Worm (Caenorhabditis elegans): ENCODE measurements around the gene F41B5.12.

The F41B5.12 gene

ce11 chrV:2228781-2229180 is 32.0 kb upstream of the F41B5.12 start, which contains the start of gene nhr-126:
TSS of gene nhr-126 (plus strand) at chrV:2229081.
- no peak for TF ChIP-seq flt-1 (GFP tag; IDR thresholded peaks at IDR 0.05)
- no peak for TF ChIP-seq hmbx-1 (tag; optimal IDR thresholded peaks at IDR 0.05)
- no peak for TF ChIP-seq F13C5.2 (tag; optimal IDR thresholded peaks at IDR 0.05)
- TF ChIP-seq ama-1 (optimal IDR thresholded peaks at IDR 0.05), result no peak
- TF ChIP-seq sea-1 (GFP tag; conservative IDR thresholded peaks at IDR 0.05), result no peak
- TF ChIP-seq hmg-4 (GFP tag; optimal IDR thresholded peaks at IDR 0.05), result no peak

DNA sequence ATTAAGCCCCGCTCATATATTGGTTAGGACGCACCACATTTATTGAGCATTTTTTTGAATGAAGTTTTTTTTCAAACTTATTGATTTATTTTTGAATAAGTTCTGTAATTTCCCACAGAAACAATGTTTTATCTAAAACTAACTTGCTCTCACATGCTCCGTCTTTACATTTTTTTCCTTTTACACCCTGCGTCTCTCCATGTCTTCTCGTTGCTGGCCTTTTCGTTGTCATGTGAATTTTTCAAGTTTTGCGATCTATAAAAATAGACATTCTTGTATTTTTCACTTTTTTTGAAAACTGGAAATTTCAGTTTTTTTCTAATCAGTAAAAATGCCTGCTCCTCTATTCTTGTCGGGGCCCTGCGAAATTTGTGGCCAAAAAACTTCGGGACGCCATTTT is 29.8 kb upstream of the F41B5.12 start, which contains the start of gene nhr-134:
Gene nhr-134, plus strand, starts transcription at position 312 of the 400 bp plus-strand sequence.
- TF ChIP-seq hmbx-1 (tag; optimal IDR thresholded peaks at IDR 0.05) (no peak), aly-1 (tag; optimal IDR thresholded peaks at IDR 0.05) (no peak), ceh-36 (tag; optimal IDR thresholded peaks at IDR 0.05) (no peak), ceh-13 (GFP tag; optimal IDR thresholded peaks at IDR 0.05) (no peak), pes-1 (GFP tag; IDR thresholded peaks at IDR 0.05) (no peak)

- no peak for TF ChIP-seq flt-1 (GFP tag; IDR thresholded peaks at IDR 0.05)
- TF ChIP-seq hnd-1 (tag; optimal IDR thresholded peaks at IDR 0.05), result no peak
- TF ChIP-seq F13C5.2 (tag; optimal IDR thresholded peaks at IDR 0.05), result no peak
- TF ChIP-seq aly-1 (tag; optimal IDR thresholded peaks at IDR 0.05), result no peak
- TF ChIP-seq ceh-36 (tag; optimal IDR thresholded peaks at IDR 0.05), result no peak
- no peak for TF ChIP-seq pes-1 (GFP tag; IDR thresholded peaks at IDR 0.05)
- no peak for TF ChIP-seq hmg-4 (GFP tag; optimal IDR thresholded peaks at IDR 0.05)
- TF ChIP-seq ceh-13 (GFP tag; optimal IDR thresholded peaks at IDR 0.05), result no peak
- no peak for TF ChIP-seq tra-4 (tag; optimal IDR thresholded peaks at IDR 0.05)
- no peak for TF ChIP-seq tbx-11 (GFP tag; IDR thresholded peaks at IDR 0.05)
- no peak for TF ChIP-seq ama-1 (optimal IDR thresholded peaks at IDR 0.05)
- TF ChIP-seq B0310.2 (tag; optimal IDR thresholded peaks at IDR 0.05), result no peak
- no peak for TF ChIP-seq ets-7 (tag; optimal IDR thresholded peaks at IDR 0.05)
Measured at ce11 chrV:2233177-2233576, 27.6 kb upstream of the F41B5.12 start, which contains the start of gene nhr-96. TSS of gene nhr-96 (plus strand) at chrV:2233477.

DNA sequence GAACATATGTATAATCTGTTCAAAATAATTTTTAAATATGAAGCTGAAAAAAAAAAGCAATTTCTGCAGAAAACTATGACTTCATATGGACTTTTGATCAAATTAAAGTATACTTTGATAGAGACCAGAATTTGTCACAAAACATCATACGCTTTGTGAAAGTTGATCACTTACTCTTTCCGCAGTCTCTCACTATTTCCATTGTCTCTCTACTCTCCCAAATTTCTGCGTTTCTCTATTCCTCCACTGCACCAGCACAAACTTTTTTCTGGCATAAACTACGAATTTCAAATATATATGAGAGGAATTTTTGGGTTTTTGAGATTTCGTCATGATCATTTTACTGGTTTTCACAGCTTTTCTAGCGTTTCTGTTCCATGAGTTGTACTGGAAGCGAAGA is 24.9 kb upstream of the F41B5.12 start, which contains the start of gene cyp-33C4:
Gene cyp-33C4, plus strand, starts transcription at position 293 of the 400 bp plus-strand sequence.
- no peak for TF ChIP-seq hmg-4 (GFP tag; optimal IDR thresholded peaks at IDR 0.05)
- TF ChIP-seq hmbx-1 (tag; optimal IDR thresholded peaks at IDR 0.05), result no peak
- TF ChIP-seq tbx-11 (GFP tag; IDR thresholded peaks at IDR 0.05), result no peak
- no peak for TF ChIP-seq flt-1 (GFP tag; IDR thresholded peaks at IDR 0.05)
- no peak for TF ChIP-seq aly-1 (tag; optimal IDR thresholded peaks at IDR 0.05)
- no peak for TF ChIP-seq hnd-1 (tag; optimal IDR thresholded peaks at IDR 0.05)
- no peak for TF ChIP-seq ama-1 (optimal IDR thresholded peaks at IDR 0.05)
- TF ChIP-seq pes-1 (GFP tag; IDR thresholded peaks at IDR 0.05), result no peak
- no peak for TF ChIP-seq scrt-1 (GFP tag; IDR thresholded peaks at IDR 0.05)

- no peak for TF ChIP-seq tbx-11 (GFP tag; IDR thresholded peaks at IDR 0.05)
- TF ChIP-seq flt-1 (GFP tag; IDR thresholded peaks at IDR 0.05), result no peak
- TF ChIP-seq tra-4 (tag; optimal IDR thresholded peaks at IDR 0.05), result no peak
- TF ChIP-seq pes-1 (GFP tag; IDR thresholded peaks at IDR 0.05), result no peak
- no peak for TF ChIP-seq tbx-37 (GFP tag; conservative IDR thresholded peaks at IDR 0.05)
- no peak for TF ChIP-seq sea-1 (GFP tag; conservative IDR thresholded peaks at IDR 0.05)
- TF ChIP-seq hmbx-1 (tag; optimal IDR thresholded peaks at IDR 0.05), result no peak
- TF ChIP-seq ceh-13 (GFP tag; optimal IDR thresholded peaks at IDR 0.05), result no peak
- no peak for TF ChIP-seq ceh-36 (tag; optimal IDR thresholded peaks at IDR 0.05)
- no peak for TF ChIP-seq aly-1 (tag; optimal IDR thresholded peaks at IDR 0.05)
- no peak for TF ChIP-seq ets-7 (tag; optimal IDR thresholded peaks at IDR 0.05)
- TF ChIP-seq scrt-1 (GFP tag; IDR thresholded peaks at IDR 0.05), result no peak
- no peak for TF ChIP-seq hnd-1 (tag; optimal IDR thresholded peaks at IDR 0.05)
- TF ChIP-seq ama-1 (optimal IDR thresholded peaks at IDR 0.05), result no peak
- no peak for TF ChIP-seq hmg-4 (GFP tag; optimal IDR thresholded peaks at IDR 0.05)
- TF ChIP-seq F13C5.2 (tag; optimal IDR thresholded peaks at IDR 0.05), result no peak
- no peak for TF ChIP-seq B0310.2 (tag; optimal IDR thresholded peaks at IDR 0.05)
Measured at ce11 chrV:2238012-2238411, 22.7 kb upstream of the F41B5.12 start.

DNA sequence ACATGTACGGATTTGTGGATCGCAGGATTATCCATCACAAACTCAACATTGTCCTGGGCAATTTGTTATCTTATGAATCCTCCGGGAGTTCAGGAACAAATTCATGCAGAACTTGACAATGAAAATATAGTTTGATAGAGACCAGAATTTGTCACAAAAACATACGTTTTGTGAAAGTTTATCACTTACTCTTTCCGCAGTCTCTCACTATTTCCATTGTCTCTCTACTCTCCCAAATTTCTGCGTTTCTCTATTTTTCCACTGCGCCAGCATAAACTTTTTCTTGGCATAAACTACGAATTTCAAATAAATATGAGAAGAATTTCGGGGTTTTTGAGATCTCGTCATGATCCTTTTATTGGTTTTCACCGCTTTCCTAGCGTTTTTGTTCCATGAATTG is 18.1 kb upstream of the F41B5.12 start, which contains the start of gene cyp-33C3:
Gene cyp-33C3, plus strand, starts transcription at position 149 of the 400 bp plus-strand sequence.
- TF ChIP-seq scrt-1 (GFP tag; IDR thresholded peaks at IDR 0.05) (no peak), hnd-1 (tag; optimal IDR thresholded peaks at IDR 0.05) (no peak), ceh-36 (tag; optimal IDR thresholded peaks at IDR 0.05) (no peak), B0310.2 (tag; optimal IDR thresholded peaks at IDR 0.05) (no peak)

ce11 chrV:2244751-2245150 is 16.0 kb upstream of the F41B5.12 start, which contains the start of gene cyp-33C5:
TSS of gene cyp-33C5 (plus strand) at chrV:2245004.
- no peak for TF ChIP-seq tbx-37 (GFP tag; conservative IDR thresholded peaks at IDR 0.05)
- no peak for TF ChIP-seq ets-7 (tag; optimal IDR thresholded peaks at IDR 0.05)
- TF ChIP-seq tra-4 (tag; optimal IDR thresholded peaks at IDR 0.05), result no peak
- TF ChIP-seq ceh-13 (GFP tag; optimal IDR thresholded peaks at IDR 0.05), result no peak
- TF ChIP-seq aly-1 (tag; optimal IDR thresholded peaks at IDR 0.05), result no peak
- TF ChIP-seq flt-1 (GFP tag; IDR thresholded peaks at IDR 0.05), result no peak
- TF ChIP-seq ceh-36 (tag; optimal IDR thresholded peaks at IDR 0.05), result no peak
- TF ChIP-seq sea-1 (GFP tag; conservative IDR thresholded peaks at IDR 0.05), result no peak
- TF ChIP-seq hmbx-1 (tag; optimal IDR thresholded peaks at IDR 0.05), result no peak
- TF ChIP-seq scrt-1 (GFP tag; IDR thresholded peaks at IDR 0.05), result no peak
- TF ChIP-seq B0310.2 (tag; optimal IDR thresholded peaks at IDR 0.05), result no peak
- TF ChIP-seq ama-1 (optimal IDR thresholded peaks at IDR 0.05), result no peak
- TF ChIP-seq hmg-4 (GFP tag; optimal IDR thresholded peaks at IDR 0.05), result no peak
- TF ChIP-seq tbx-11 (GFP tag; IDR thresholded peaks at IDR 0.05), result no peak

DNA sequence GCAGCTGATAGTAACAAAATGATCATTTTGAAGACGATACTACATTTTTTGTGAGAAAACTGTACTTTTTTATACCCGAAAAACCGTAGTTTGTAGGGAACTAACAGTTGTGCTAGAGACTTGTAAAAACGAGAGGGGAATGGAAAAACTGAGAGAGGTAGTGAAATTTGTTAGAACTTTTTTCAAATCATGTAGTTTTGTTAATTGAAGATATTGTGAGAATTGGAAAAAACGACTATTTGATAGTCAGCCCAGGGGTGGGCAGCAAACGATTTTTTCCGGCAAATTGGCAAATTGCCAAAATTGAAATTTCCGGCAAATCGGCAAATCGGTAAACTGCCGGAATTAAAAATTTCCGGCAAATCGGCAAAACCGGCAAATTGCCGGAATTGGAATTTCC is 11.4 kb upstream of the F41B5.12 start, which contains the start of gene cyp-33C6:
Gene cyp-33C6, minus strand, starts transcription at position 101 of the 400 bp plus-strand sequence.
- TF ChIP-seq B0310.2 (tag; optimal IDR thresholded peaks at IDR 0.05), result no peak
- TF ChIP-seq ets-7 (tag; optimal IDR thresholded peaks at IDR 0.05), result no peak
